Fruit fly (Drosophila melanogaster) whole organism, prepupa: ENCODE data around the gene Pex19.

Source experiments
- Blimp-1 ChIP-seq: fragments of 200-800 bp; sonication (Bioruptor generic); optimal IDR thresholded peaks from 3 replicates; lab custom pipeline; 2017; ENCODE audit warnings: missing biosample characterization, missing genetic modification characterization, mild to moderate bottlenecking, moderate library complexity, missing genetic modification reagents
- CG10631 ChIP-seq: fragments of 200-800 bp; sonication (Bioruptor generic); optimal IDR thresholded peaks from 2 replicates; lab custom pipeline; 2016; ENCODE audit warnings: missing biosample characterization, missing genetic modification characterization
- CG10669 ChIP-seq: fragments of 200-800 bp; sonication (Bioruptor generic); optimal IDR thresholded peaks from 3 replicates; lab custom pipeline; 2018; ENCODE audit warnings: missing biosample characterization, mild to moderate bottlenecking, missing genetic modification characterization, moderate library complexity
- CG11294 ChIP-seq: fragments of 200-800 bp; sonication (Bioruptor generic); IDR thresholded peaks from 2 replicates; pipeline ENCODE4 v1.3.6; 2022; ENCODE audit warnings: missing biosample characterization, missing genetic modification characterization
- CG11902 ChIP-seq: fragments of 200-800 bp; sonication (Bioruptor generic); optimal IDR thresholded peaks from 3 replicates; lab custom pipeline; 2016; ENCODE audit warnings: missing biosample characterization, missing genetic modification characterization
- CG15336 ChIP-seq: fragments of 200-800 bp; sonication (Bioruptor generic); IDR thresholded peaks from 2 replicates; pipeline ENCODE4 v1.3.6; 2022; ENCODE audit warnings: missing biosample characterization, missing genetic modification characterization
- CG1621 ChIP-seq: fragments of 200-800 bp; sonication (Bioruptor generic); optimal IDR thresholded peaks from 3 replicates; lab custom pipeline; 2018; ENCODE audit warnings: missing biosample characterization, mild to moderate bottlenecking, missing genetic modification characterization
- CG16779 ChIP-seq: fragments of 200-800 bp; sonication (Bioruptor generic); optimal IDR thresholded peaks from 3 replicates; lab custom pipeline; 2017; ENCODE audit warnings: missing biosample characterization, mild to moderate bottlenecking, missing genetic modification characterization
- CG3032 ChIP-seq: fragments of 200-800 bp; optimal IDR thresholded peaks from 2 replicates; lab custom pipeline; 2019; ENCODE audit warnings: missing biosample characterization, mild to moderate bottlenecking, missing genetic modification characterization, moderate library complexity
- CG32006 ChIP-seq: fragments of 200-800 bp; sonication (Bioruptor generic); optimal IDR thresholded peaks from 3 replicates; lab custom pipeline; 2017; ENCODE audit warnings: missing biosample characterization, mild to moderate bottlenecking, missing genetic modification characterization
- CG34406 ChIP-seq: fragments of 200-800 bp; sonication (Bioruptor generic); optimal IDR thresholded peaks from 3 replicates; lab custom pipeline; 2016; ENCODE audit warnings: missing biosample characterization, missing genetic modification characterization
- CG3919 ChIP-seq: fragments of 200-800 bp; sonication (Bioruptor generic); optimal IDR thresholded peaks from 3 replicates; lab custom pipeline; 2016; ENCODE audit warnings: missing biosample characterization, missing genetic modification characterization
- CG4318 ChIP-seq: fragments of 200-800 bp; sonication (Bioruptor generic); optimal IDR thresholded peaks from 3 replicates; lab custom pipeline; 2017; ENCODE audit warnings: missing biosample characterization, mild to moderate bottlenecking, missing genetic modification characterization
- CG6163 ChIP-seq: fragments of 200-800 bp; sonication (Bioruptor generic); IDR thresholded peaks from 3 replicates; pipeline ENCODE4 v1.3.6; 2022; ENCODE audit warnings: missing biosample characterization, missing genetic modification characterization
- CG6276 ChIP-seq: fragments of 200-800 bp; sonication (Bioruptor generic); optimal IDR thresholded peaks from 2 replicates; lab custom pipeline; 2017; ENCODE audit warnings: missing biosample characterization, mild to moderate bottlenecking, missing genetic modification characterization
- CG6792 ChIP-seq: fragments of 200-800 bp; sonication (Bioruptor generic); optimal IDR thresholded peaks from 3 replicates; lab custom pipeline; 2016; ENCODE audit warnings: missing biosample characterization, missing genetic modification characterization
- CG7368 ChIP-seq: fragments of 200-800 bp; sonication (Bioruptor generic); optimal IDR thresholded peaks from 3 replicates; lab custom pipeline; 2016; ENCODE audit warnings: missing biosample characterization, missing genetic modification characterization
- CG8319 ChIP-seq: fragments of 200-800 bp; sonication (Bioruptor generic); optimal IDR thresholded peaks from 3 replicates; lab custom pipeline; 2016; ENCODE audit warnings: missing biosample characterization, missing genetic modification characterization
- CG9139 ChIP-seq: fragments of 200-800 bp; sonication (Bioruptor generic); optimal IDR thresholded peaks from 3 replicates; lab custom pipeline; 2017; ENCODE audit warnings: missing biosample characterization, mild to moderate bottlenecking, missing genetic modification characterization
- Eip78C ChIP-seq: fragments of 200-800 bp; sonication (Bioruptor generic); peaks from one replicate; lab custom pipeline; 2016; ENCODE audit warnings: missing biosample characterization, missing genetic modification characterization
- Eip93F ChIP-seq: fragments of 200-800 bp; sonication (Bioruptor generic); optimal IDR thresholded peaks from 2 replicates; lab custom pipeline; 2016; ENCODE audit warnings: missing biosample characterization, mild to moderate bottlenecking, missing genetic modification characterization
- Ets21C ChIP-seq: fragments of 200-800 bp; sonication (Bioruptor generic); optimal IDR thresholded peaks from 3 replicates; lab custom pipeline; 2016; ENCODE audit warnings: missing biosample characterization, missing genetic modification characterization
- Ets96B ChIP-seq: fragments of 200-800 bp; optimal IDR thresholded peaks from 2 replicates; lab custom pipeline; 2019; ENCODE audit warnings: missing biosample characterization, mild to moderate bottlenecking, missing genetic modification characterization, moderate library complexity
- Gug ChIP-seq: fragments of 200-800 bp; sonication (Bioruptor generic); IDR thresholded peaks from 2 replicates; pipeline ENCODE4 v1.3.6; 2022; ENCODE audit warnings: missing biosample characterization, missing genetic modification characterization
- Hr38 ChIP-seq: sonication (Bioruptor generic); optimal IDR thresholded peaks from 2 replicates; lab custom pipeline; 2016; ENCODE audit warnings: missing biosample characterization, missing genetic modification characterization
- Hr39 ChIP-seq: fragments of 200-800 bp; sonication (Bioruptor generic); optimal IDR thresholded peaks from 2 replicates; lab custom pipeline; 2016; ENCODE audit warnings: missing biosample characterization, missing genetic modification characterization
- Hr4 ChIP-seq: fragments of 200-800 bp; sonication (Bioruptor generic); optimal IDR thresholded peaks from 3 replicates; lab custom pipeline; 2016; ENCODE audit warnings: missing biosample characterization, missing genetic modification characterization
- Lpt ChIP-seq: fragments of 200-800 bp; sonication (Bioruptor generic); optimal IDR thresholded peaks from 3 replicates; lab custom pipeline; 2016; ENCODE audit warnings: missing biosample characterization, missing genetic modification characterization
- Met ChIP-seq: fragments of 200-800 bp; sonication (Bioruptor generic); optimal IDR thresholded peaks from 3 replicates; lab custom pipeline; 2016; ENCODE audit warnings: missing biosample characterization, missing genetic modification characterization
- OdsH ChIP-seq: fragments of 200-800 bp; sonication (Bioruptor generic); optimal IDR thresholded peaks from 3 replicates; lab custom pipeline; 2016; ENCODE audit warnings: missing biosample characterization, missing genetic modification characterization
- Sox102F ChIP-seq: fragments of 200-800 bp; sonication (Bioruptor generic); optimal IDR thresholded peaks from 2 replicates; lab custom pipeline; 2016; ENCODE audit warnings: missing biosample characterization, mild to moderate bottlenecking, missing genetic modification characterization
- Sox14 ChIP-seq: fragments of 200-800 bp; sonication (Bioruptor generic); optimal IDR thresholded peaks from 3 replicates; lab custom pipeline; 2016; ENCODE audit warnings: missing biosample characterization, missing genetic modification characterization
- Sox15 ChIP-seq: fragments of 200-800 bp; sonication (Bioruptor generic); optimal IDR thresholded peaks from 3 replicates; lab custom pipeline; 2016; ENCODE audit warnings: missing biosample characterization, missing genetic modification characterization
- achi ChIP-seq: fragments of 200-800 bp; sonication (Bioruptor generic); optimal IDR thresholded peaks from 3 replicates; lab custom pipeline; 2016; ENCODE audit warnings: missing biosample characterization, missing genetic modification characterization
- acj6 ChIP-seq: fragments of 200-800 bp; sonication (Bioruptor generic); optimal IDR thresholded peaks from 3 replicates; lab custom pipeline; 2016; ENCODE audit warnings: missing biosample characterization, missing genetic modification characterization
- cyc ChIP-seq: fragments of 200-800 bp; sonication (Bioruptor generic); optimal IDR thresholded peaks from 3 replicates; lab custom pipeline; 2016; ENCODE audit warnings: missing biosample characterization, missing genetic modification characterization
- dac ChIP-seq: fragments of 200-800 bp; sonication (Bioruptor generic); optimal IDR thresholded peaks from 2 replicates; lab custom pipeline; 2017; ENCODE audit warnings: missing biosample characterization, mild to moderate bottlenecking, missing genetic modification characterization
- dsx ChIP-seq: fragments of 200-800 bp; optimal IDR thresholded peaks from 3 replicates; lab custom pipeline; 2019; ENCODE audit warnings: missing biosample characterization, mild to moderate bottlenecking, missing genetic modification characterization, moderate library complexity; ENCODE audit not compliant: poor library complexity, severe bottlenecking
- eg ChIP-seq: fragments of 200-800 bp; sonication (Bioruptor generic); IDR thresholded peaks from 3 replicates; pipeline ENCODE4 v1.3.6; 2022; ENCODE audit warnings: missing biosample characterization, missing genetic modification characterization
- esn ChIP-seq: fragments of 200-800 bp; sonication (Bioruptor generic); optimal IDR thresholded peaks from 2 replicates; lab custom pipeline; 2016; ENCODE audit warnings: missing biosample characterization, mild to moderate bottlenecking, missing genetic modification characterization, moderate library complexity
- fd59A ChIP-seq: fragments of 200-800 bp; sonication (Bioruptor generic); optimal IDR thresholded peaks from 2 replicates; lab custom pipeline; 2017; ENCODE audit warnings: missing biosample characterization, mild to moderate bottlenecking, missing genetic modification characterization, missing genetic modification reagents
- fd85E ChIP-seq: fragments of 200-800 bp; sonication (Bioruptor generic); optimal IDR thresholded peaks from 3 replicates; lab custom pipeline; 2016; ENCODE audit warnings: missing biosample characterization, missing genetic modification characterization
- fkh ChIP-seq: fragments of 200-800 bp; sonication (Bioruptor generic); optimal IDR thresholded peaks from 3 replicates; lab custom pipeline; 2017; ENCODE audit warnings: missing biosample characterization, mild to moderate bottlenecking, missing genetic modification characterization, moderate library complexity
- lz ChIP-seq: fragments of 200-800 bp; sonication (Bioruptor generic); optimal IDR thresholded peaks from 3 replicates; lab custom pipeline; 2016; ENCODE audit warnings: missing biosample characterization, missing genetic modification characterization
- net ChIP-seq: fragments of 200-800 bp; sonication (Bioruptor generic); optimal IDR thresholded peaks from 3 replicates; lab custom pipeline; 2016; ENCODE audit warnings: missing biosample characterization, missing genetic modification characterization
- salr ChIP-seq, 2 experiments: fragments of 200-800 bp; sonication (Bioruptor generic); optimal IDR thresholded peaks; 3 replicates each; lab custom pipeline; 2016 to 2018; ENCODE audit warnings: missing biosample characterization in 2 of 2, missing genetic modification characterization in 2 of 2, mild to moderate bottlenecking in 1 of 2
- spab ChIP-seq: fragments of 200-800 bp; sonication (Bioruptor generic); optimal IDR thresholded peaks from 2 replicates; lab custom pipeline; 2017; ENCODE audit warnings: missing biosample characterization, mild to moderate bottlenecking, missing genetic modification characterization, missing genetic modification reagents
- ss ChIP-seq, 2 experiments: fragments of 200-800 bp; sonication (Bioruptor generic); optimal IDR thresholded peaks; 2 replicates in 1 of 2; 3 replicates in 1 of 2; lab custom pipeline; 2017 to 2018; ENCODE audit warnings: mild to moderate bottlenecking in 2 of 2, missing biosample characterization in 2 of 2, missing genetic modification characterization in 2 of 2, moderate library complexity in 1 of 2
- svp ChIP-seq: fragments of 200-800 bp; sonication (Bioruptor generic); peaks from one replicate; lab custom pipeline; 2016; ENCODE audit warnings: missing biosample characterization, missing genetic modification characterization
- topi ChIP-seq: fragments of 200-800 bp; sonication (Bioruptor generic); optimal IDR thresholded peaks from 3 replicates; lab custom pipeline; 2016; ENCODE audit warnings: missing biosample characterization, missing genetic modification characterization

Pex19 gene

DNA sequence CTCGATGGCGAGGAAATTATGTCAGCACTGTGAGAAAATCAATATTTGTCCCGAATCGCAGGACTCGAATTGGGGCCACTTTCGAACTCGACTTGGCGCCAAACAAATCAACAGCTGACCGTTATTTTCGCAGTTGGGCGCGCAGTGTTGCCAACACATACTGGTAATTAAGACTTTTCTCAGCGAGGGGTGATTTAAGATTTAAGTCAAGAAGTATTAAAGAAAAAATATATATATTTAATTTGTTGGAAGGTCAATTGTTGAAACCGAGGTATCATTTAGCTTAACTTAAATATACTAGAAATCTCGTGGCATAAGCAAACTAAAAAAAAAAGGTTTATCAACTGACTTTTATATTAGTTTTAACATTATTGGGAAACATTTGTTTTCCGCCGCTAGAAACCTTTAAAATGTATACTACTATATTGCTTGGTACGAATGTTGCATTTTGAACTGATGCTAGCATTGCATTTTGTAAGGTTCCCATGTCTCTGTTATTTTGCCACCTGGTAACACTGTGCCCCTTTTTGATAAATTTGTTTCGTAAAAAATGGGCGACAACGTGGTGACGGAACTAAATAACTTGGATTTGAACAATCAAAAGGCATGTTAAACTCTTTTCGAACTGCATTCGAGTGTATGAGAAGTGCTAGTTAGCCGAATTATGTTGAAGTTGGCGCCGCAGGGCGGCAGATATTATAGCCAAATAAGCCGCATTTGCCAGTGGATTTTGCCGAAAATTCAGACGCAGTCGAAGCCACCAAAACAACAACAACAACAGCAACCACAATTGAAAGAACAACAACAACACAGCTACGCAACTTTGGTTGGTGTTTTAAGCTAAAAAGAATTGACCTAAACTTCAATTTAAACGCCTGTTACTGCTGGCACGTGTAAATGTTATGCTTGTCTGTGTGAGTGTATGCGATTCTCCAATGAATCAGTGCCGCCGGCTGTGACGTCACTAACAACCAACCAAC is 11.9 kb downstream of the Pex19 start, which contains the start of the genes Patsas and ThrRS:
Gene Patsas, minus strand, starts transcription at position 55 of the 980 bp plus-strand sequence.
Gene ThrRS, plus strand, starts transcription at position 521 of the 980 bp plus-strand sequence.
- TF ChIP-seq CG1621 (tag; lab: Kevin White, UChicago) (peak; percentile 53), OdsH (GFP tag; lab: Kevin White, UChicago) (peak; percentile 87), CG16779 (peak; percentile 59), dac (peak; percentile 83), CG11902 (peak; percentile 73), svp (GFP tag; lab: Kevin White, UChicago) (no peak), CG9139 (GFP tag; lab: Kevin White, UChicago) (peak; percentile 54), fd85E (GFP tag; lab: Kevin White, UChicago) (no peak), Sox102F (GFP tag; lab: Kevin White, UChicago) (no peak), Blimp-1 (GFP tag; lab: Kevin White, UChicago) (no peak), net (GFP tag; lab: Kevin White, UChicago) (peak; percentile 75), Sox15 (GFP tag; lab: Kevin White, UChicago) (peak; percentile 76), CG6163 (GFP tag; lab: Robert Waterston, UW) (peak; percentile 77; the same call in 1 of the 3 replicates), esn (GFP tag; lab: Kevin White, UChicago) (peak; percentile 81), CG15336 (GFP tag; lab: Robert Waterston, UW) (peak; percentile 85), fkh (GFP tag; lab: Kevin White, UChicago) (no peak), Eip93F (GFP tag; lab: Kevin White, UChicago) (peak; percentile 1), salr (GFP tag; optimal IDR thresholded peaks at IDR 0.05; lab: Kevin White, UChicago) (peak in 1 of 2 experiments; percentile 49), Sox14 (GFP tag; lab: Kevin White, UChicago) (peak; percentile 81), CG3032 (tag; lab: Kevin White, UChicago) (peak; percentile 83), CG11294 (GFP tag; lab: Robert Waterston, UW) (peak; percentile 68; the same call in 1 of the 2 replicates), Ets21C (GFP tag; lab: Kevin White, UChicago) (no peak), CG6792 (GFP tag; lab: Kevin White, UChicago) (peak; percentile 66), CG10631 (no peak), topi (peak; percentile 76), fd59A (peak; percentile 52), CG8319 (GFP tag; lab: Kevin White, UChicago) (peak; percentile 72), CG7368 (GFP tag; lab: Kevin White, UChicago) (peak; percentile 56), CG10669 (no peak), spab (GFP tag; lab: Kevin White, UChicago) (no peak), acj6 (GFP tag; lab: Kevin White, UChicago) (peak; percentile 85), Hr4 (no peak), dsx (GFP tag; lab: Kevin White, UChicago) (no peak), lz (peak; percentile 85), CG32006 (GFP tag; lab: Kevin White, UChicago) (peak; percentile 91), Met (GFP tag; lab: Kevin White, UChicago) (no peak), ss (GFP tag; optimal IDR thresholded peaks at IDR 0.05; lab: Kevin White, UChicago) (no peak), achi (GFP tag; lab: Kevin White, UChicago) (no peak), Gug (GFP tag; lab: Robert Waterston, UW) (peak; percentile 81), eg (GFP tag; lab: Robert Waterston, UW) (peak; percentile 91), Hr38 (no peak), Ets96B (tag; lab: Kevin White, UChicago) (peak; percentile 60), CG6276 (GFP tag; lab: Kevin White, UChicago) (no peak), CG34406 (peak; percentile 78), cyc (GFP tag; lab: Kevin White, UChicago) (peak; percentile 82), Lpt (GFP tag; lab: Kevin White, UChicago) (peak; percentile 80), CG4318 (GFP tag; lab: Kevin White, UChicago) (no peak), Hr39 (GFP tag; lab: Kevin White, UChicago) (peak; percentile 82), CG3919 (GFP tag; lab: Kevin White, UChicago) (peak; percentile 84), Eip78C (GFP tag; lab: Kevin White, UChicago) (peak; percentile 93)
